Worm (Caenorhabditis elegans) whole organism, mixed stage, embryonic: ENCODE data around the gene cra-1.

Experiments used
- bed-3 ChIP-seq: fragments of 200-800 bp; sonication (Bioruptor generic); optimal IDR thresholded peaks from 3 replicates; lab custom pipeline; 2018; ENCODE audit warnings: mild to moderate bottlenecking, missing genetic modification characterization, moderate library complexity, missing compliant biosample characterization
- elt-1 ChIP-seq: sonication (generic microtip); optimal IDR thresholded peaks from 2 replicates; lab custom pipeline; 2017; ENCODE audit warnings: missing genetic modification characterization, mild to moderate bottlenecking, missing compliant biosample characterization, antibody characterized with exemption, moderate library complexity, borderline replicate concordance; ENCODE audit not compliant: insufficient read depth
- mab-5 ChIP-seq: fragments of 150-350 bp; optimal IDR thresholded peaks from 2 replicates; lab custom pipeline; 2014; ENCODE audit warnings: missing biosample characterization, missing genetic modification characterization
- mep-1 ChIP-seq: fragments of 150-350 bp; optimal IDR thresholded peaks from 2 replicates; lab custom pipeline; 2017; ENCODE audit warnings: missing biosample characterization, missing genetic modification reagents, missing genetic modification characterization, inconsistent platforms
- nhr-12 ChIP-seq: fragments of 150-350 bp; optimal IDR thresholded peaks from 2 replicates; lab custom pipeline; 2014; ENCODE audit warnings: missing biosample characterization, missing genetic modification characterization
- nhr-28 ChIP-seq: fragments of 150-350 bp; optimal IDR thresholded peaks from 2 replicates; lab custom pipeline; 2014; ENCODE audit warnings: missing biosample characterization, missing genetic modification characterization
- nhr-76 ChIP-seq: sonication (generic microtip); optimal IDR thresholded peaks from 2 replicates; lab custom pipeline; 2017; ENCODE audit warnings: missing biosample characterization, missing genetic modification characterization
- pha-4 ChIP-seq: fragments of 150-350 bp; optimal IDR thresholded peaks from 2 replicates; lab custom pipeline; 2018; ENCODE audit warnings: missing biosample characterization, missing genetic modification reagents, missing genetic modification characterization
- snpc-4 ChIP-seq: fragments of 150-350 bp; optimal IDR thresholded peaks from 2 replicates; lab custom pipeline; 2014; ENCODE audit warnings: missing biosample characterization, missing genetic modification characterization
- unc-39 ChIP-seq: fragments of 150-350 bp; optimal IDR thresholded peaks from 2 replicates; lab custom pipeline; 2014; ENCODE audit warnings: missing biosample characterization, missing genetic modification characterization
- unc-62 ChIP-seq: fragments of 150-350 bp; optimal IDR thresholded peaks from 2 replicates; lab custom pipeline; 2014; ENCODE audit warnings: missing biosample characterization, missing genetic modification reagents, missing genetic modification characterization

- no peak for TF ChIP-seq unc-39 (tag; lab: Kevin White, UChicago)
- no peak for TF ChIP-seq mep-1
- no peak for TF ChIP-seq snpc-4
- no peak for TF ChIP-seq nhr-28
- no peak for TF ChIP-seq bed-3 (GFP tag; lab: Kevin White, UChicago)
- no peak for TF ChIP-seq unc-62 (GFP tag; lab: Kevin White, UChicago)
- no peak for TF ChIP-seq mab-5 (tag; lab: Kevin White, UChicago)
- no peak for TF ChIP-seq elt-1
- TF ChIP-seq pha-4 (tag; lab: Kevin White, UChicago) = no peak
- TF ChIP-seq nhr-12 (tag; lab: Kevin White, UChicago) = no peak
- TF ChIP-seq nhr-76 (tag; lab: Kevin White, UChicago) = no peak
Measured at ce11 chrIII:6914840-6915239, 45.6 kb upstream of the cra-1 start.
